Fruit fly (Drosophila melanogaster) whole organism, embryonic: ENCODE measurements around the gene Rab3-GAP.
A peak's percentile ranks its signal among the peaks of the same experiment; 100 is the strongest.

Experiments
- Antp ChIP-seq: fragments of 200-800 bp; sonication (Bioruptor generic); optimal IDR thresholded peaks from 3 replicates; lab custom pipeline; 2016; ENCODE audit warnings: missing biosample characterization, missing genetic modification characterization
- BEAF-32 ChIP-seq: fragments of 200-800 bp; sonication (Bioruptor generic); optimal IDR thresholded peaks from 3 replicates; lab custom pipeline; 2017; ENCODE audit warnings: missing biosample characterization, missing genetic modification characterization, mild to moderate bottlenecking, moderate library complexity, missing genetic modification reagents
- BtbVII ChIP-seq: fragments of 200-800 bp; sonication (Bioruptor generic); optimal IDR thresholded peaks from 3 replicates; lab custom pipeline; 2017; ENCODE audit warnings: missing biosample characterization, mild to moderate bottlenecking, missing genetic modification characterization
- CG10366 ChIP-seq: fragments of 200-800 bp; sonication (Bioruptor generic); IDR thresholded peaks from 2 replicates; pipeline ENCODE4 v1.3.6; 2022; ENCODE audit warnings: missing biosample characterization, missing genetic modification characterization
- CG13287 ChIP-seq: fragments of 200-800 bp; sonication (Bioruptor generic); IDR thresholded peaks from 2 replicates; pipeline ENCODE4 v1.3.6; 2022; ENCODE audit warnings: missing biosample characterization, missing genetic modification characterization; ENCODE audit not compliant: partially characterized antibody
- CG14667 ChIP-seq: fragments of 200-800 bp; sonication (Bioruptor generic); IDR thresholded peaks from 2 replicates; pipeline ENCODE4 v1.3.6; 2022; ENCODE audit warnings: missing biosample characterization, missing genetic modification characterization
- CG15269 ChIP-seq: fragments of 200-800 bp; sonication (Bioruptor generic); optimal IDR thresholded peaks from 2 replicates; lab custom pipeline; 2018; ENCODE audit warnings: missing biosample characterization, mild to moderate bottlenecking, missing genetic modification characterization, moderate library complexity
- CG1603 ChIP-seq: fragments of 200-800 bp; sonication (Bioruptor generic); optimal IDR thresholded peaks from 2 replicates; lab custom pipeline; 2019; ENCODE audit warnings: missing biosample characterization, mild to moderate bottlenecking, missing genetic modification characterization, moderate library complexity
- CG16815 ChIP-seq: fragments of 200-800 bp; sonication (Bioruptor generic); optimal IDR thresholded peaks from 3 replicates; lab custom pipeline; 2017; ENCODE audit warnings: missing biosample characterization, mild to moderate bottlenecking, missing genetic modification characterization
- CG18599 ChIP-seq: fragments of 200-800 bp; sonication (Bioruptor generic); optimal IDR thresholded peaks from 3 replicates; lab custom pipeline; 2017; ENCODE audit warnings: missing biosample characterization, missing genetic modification characterization, mild to moderate bottlenecking, moderate library complexity, missing genetic modification reagents
- CG2120 ChIP-seq: fragments of 200-800 bp; sonication (Bioruptor generic); optimal IDR thresholded peaks from 3 replicates; lab custom pipeline; 2016; ENCODE audit warnings: missing biosample characterization, missing genetic modification characterization
- CG31365 ChIP-seq: fragments of 200-800 bp; sonication (Bioruptor generic); optimal IDR thresholded peaks from 2 replicates; lab custom pipeline; 2018; ENCODE audit warnings: missing biosample characterization, mild to moderate bottlenecking, missing genetic modification characterization
- CG32772 ChIP-seq: fragments of 200-800 bp; sonication (Bioruptor generic); IDR thresholded peaks from 2 replicates; pipeline ENCODE4 v1.3.6; 2022; ENCODE audit warnings: missing biosample characterization, missing genetic modification characterization
- CG33213 ChIP-seq: fragments of 200-800 bp; sonication (Bioruptor generic); optimal IDR thresholded peaks from 3 replicates; lab custom pipeline; 2016; ENCODE audit warnings: missing biosample characterization, missing genetic modification characterization
- CG4328 ChIP-seq: fragments of 200-800 bp; sonication (Bioruptor generic); optimal IDR thresholded peaks from 3 replicates; lab custom pipeline; 2017; ENCODE audit warnings: missing biosample characterization, missing genetic modification reagents, missing genetic modification characterization
- CG4360 ChIP-seq: fragments of 200-800 bp; sonication (Bioruptor generic); IDR thresholded peaks from 2 replicates; pipeline ENCODE4 v1.3.6; 2022; ENCODE audit warnings: missing biosample characterization, missing genetic modification characterization
- CG6791 ChIP-seq: fragments of 200-800 bp; sonication (Bioruptor generic); IDR thresholded peaks from 3 replicates; pipeline ENCODE4 v1.3.6; 2022; ENCODE audit warnings: missing biosample characterization, missing genetic modification characterization; ENCODE audit not compliant: partially characterized antibody
- CG7556 ChIP-seq: fragments of 200-800 bp; sonication (Bioruptor generic); optimal IDR thresholded peaks from 2 replicates; lab custom pipeline; 2017; ENCODE audit warnings: missing biosample characterization, mild to moderate bottlenecking, missing genetic modification characterization
- CG8281 ChIP-seq: fragments of 200-800 bp; sonication (Bioruptor generic); optimal IDR thresholded peaks from 2 replicates; lab custom pipeline; 2018; ENCODE audit warnings: missing biosample characterization, mild to moderate bottlenecking, missing genetic modification characterization, moderate library complexity
- CG8924 ChIP-seq: fragments of 200-800 bp; optimal IDR thresholded peaks from 3 replicates; lab custom pipeline; 2019; ENCODE audit warnings: missing biosample characterization, mild to moderate bottlenecking, missing genetic modification characterization, moderate library complexity
- CG9817 ChIP-seq: fragments of 200-800 bp; sonication (Bioruptor generic); optimal IDR thresholded peaks from 2 replicates; lab custom pipeline; 2018; ENCODE audit warnings: missing biosample characterization, mild to moderate bottlenecking, missing genetic modification characterization, moderate library complexity
- Dref ChIP-seq: fragments of 200-800 bp; sonication (Bioruptor generic); IDR thresholded peaks from 2 replicates; pipeline ENCODE4 v1.3.6; 2022; ENCODE audit warnings: missing biosample characterization, missing genetic modification characterization
- Ets65A ChIP-seq: fragments of 200-800 bp; sonication (Bioruptor generic); peaks from one replicate; lab custom pipeline; 2016; ENCODE audit warnings: missing biosample characterization, missing genetic modification characterization
- Fer1 ChIP-seq: fragments of 200-800 bp; sonication (Bioruptor generic); optimal IDR thresholded peaks from 2 replicates; lab custom pipeline; 2017; ENCODE audit warnings: missing biosample characterization, mild to moderate bottlenecking, missing genetic modification characterization
- GATAe ChIP-seq: fragments of 200-800 bp; sonication (Bioruptor generic); conservative IDR thresholded peaks from 2 replicates; pipeline ENCODE4 v1.3.6; 2022; ENCODE audit warnings: missing biosample characterization, missing genetic modification characterization
- HLH4C ChIP-seq: fragments of 200-800 bp; sonication (Bioruptor generic); IDR thresholded peaks from 3 replicates; pipeline ENCODE4 v1.3.6; 2022; ENCODE audit warnings: missing biosample characterization, missing genetic modification characterization; ENCODE audit not compliant: partially characterized antibody
- HmgZ ChIP-seq: fragments of 200-800 bp; sonication (Bioruptor generic); optimal IDR thresholded peaks from 2 replicates; lab custom pipeline; 2018; ENCODE audit warnings: missing biosample characterization, mild to moderate bottlenecking, missing genetic modification characterization
- Med ChIP-seq: fragments of 200-800 bp; sonication (Bioruptor generic); peaks from one replicate; lab custom pipeline; 2016; ENCODE audit warnings: missing biosample characterization, missing genetic modification characterization, mild to moderate bottlenecking, inconsistent platforms, moderate library complexity
- NK7.1 ChIP-seq: fragments of 200-800 bp; sonication (Bioruptor generic); optimal IDR thresholded peaks from 3 replicates; lab custom pipeline; 2016; ENCODE audit warnings: missing biosample characterization, missing genetic modification characterization
- Usf ChIP-seq: fragments of 200-800 bp; sonication (Bioruptor generic); optimal IDR thresholded peaks from 2 replicates; lab custom pipeline; 2017; ENCODE audit warnings: missing genotype, missing biosample characterization, missing genetic modification characterization
- ab ChIP-seq: fragments of 200-800 bp; sonication (Bioruptor generic); optimal IDR thresholded peaks from 2 replicates; lab custom pipeline; 2016; ENCODE audit warnings: missing biosample characterization, missing genetic modification characterization
- al ChIP-seq: fragments of 200-800 bp; sonication (Bioruptor generic); IDR thresholded peaks from 2 replicates; pipeline ENCODE4 v1.3.6; 2022; ENCODE audit warnings: missing biosample characterization, missing genetic modification characterization
- br ChIP-seq: fragments of >200 bp; optimal IDR thresholded peaks from 2 replicates; lab custom pipeline; 2017
- bsh ChIP-seq, 2 experiments: fragments of 200-800 bp; sonication (Bioruptor generic); optimal IDR thresholded peaks; 2 replicates each; lab custom pipeline; 2017 to 2018; ENCODE audit warnings: mild to moderate bottlenecking in 2 of 2, missing biosample characterization in 2 of 2, missing genetic modification characterization in 2 of 2, moderate library complexity in 1 of 2
- chn ChIP-seq: fragments of 200-800 bp; sonication (Bioruptor generic); optimal IDR thresholded peaks from 2 replicates; lab custom pipeline; 2016; ENCODE audit warnings: missing biosample characterization, missing genetic modification characterization
- danr ChIP-seq: fragments of 200-800 bp; sonication (Bioruptor generic); IDR thresholded peaks from 2 replicates; pipeline ENCODE4 v1.3.6; 2022; ENCODE audit warnings: missing biosample characterization, missing genetic modification characterization
- disco-r ChIP-seq: fragments of 200-800 bp; sonication (Bioruptor generic); optimal IDR thresholded peaks from 2 replicates; lab custom pipeline; 2016; ENCODE audit warnings: missing biosample characterization, missing genetic modification characterization
- h ChIP-seq: fragments of >200 bp; optimal IDR thresholded peaks from 2 replicates; lab custom pipeline; 2017
- lab ChIP-seq: fragments of 200-800 bp; sonication (Bioruptor generic); optimal IDR thresholded peaks from 3 replicates; lab custom pipeline; 2017; ENCODE audit warnings: missing biosample characterization, missing genetic modification characterization, mild to moderate bottlenecking, moderate library complexity, missing genetic modification reagents
- lmd ChIP-seq: fragments of 200-800 bp; sonication (Bioruptor generic); IDR thresholded peaks from 2 replicates; pipeline ENCODE4 v1.3.6; 2022; ENCODE audit warnings: missing biosample characterization, missing genetic modification characterization
- nerfin-2 ChIP-seq: fragments of 200-800 bp; sonication (Bioruptor generic); IDR thresholded peaks from 2 replicates; pipeline ENCODE4 v1.3.6; 2022; ENCODE audit warnings: missing biosample characterization, missing genetic modification characterization; ENCODE audit not compliant: partially characterized antibody
- odd ChIP-seq: fragments of 200-800 bp; sonication (Bioruptor generic); optimal IDR thresholded peaks from 2 replicates; lab custom pipeline; 2017; ENCODE audit warnings: missing biosample characterization, mild to moderate bottlenecking, missing genetic modification characterization
- psq ChIP-seq: fragments of 200-800 bp; sonication (Bioruptor generic); optimal IDR thresholded peaks from 2 replicates; lab custom pipeline; 2017; ENCODE audit warnings: missing biosample characterization, missing genetic modification characterization
- slbo ChIP-seq: fragments of 200-800 bp; sonication (Bioruptor generic); IDR thresholded peaks from 2 replicates; pipeline ENCODE4 v1.3.6; 2022; ENCODE audit warnings: missing biosample characterization, missing genetic modification characterization
- sug ChIP-seq: fragments of 200-800 bp; optimal IDR thresholded peaks from 2 replicates; lab custom pipeline; 2019; ENCODE audit warnings: missing biosample characterization, mild to moderate bottlenecking, missing genetic modification characterization, moderate library complexity
- tll ChIP-seq, 2 experiments: fragments of 200-800 bp in 1 of 2; fragments of >200 bp in 1 of 2; sonication (Bioruptor generic) in 1 of 2; optimal IDR thresholded peaks; 2 replicates each; lab custom pipeline; 2017 to 2019; ENCODE audit warnings: missing biosample characterization in 2 of 2, missing genetic modification characterization in 2 of 2, mild to moderate bottlenecking in 1 of 2, moderate library complexity in 1 of 2
- tna ChIP-seq: fragments of 200-800 bp; sonication (Bioruptor generic); IDR thresholded peaks from 2 replicates; pipeline ENCODE4 v1.3.6; 2022; ENCODE audit warnings: missing biosample characterization, missing genetic modification characterization; ENCODE audit not compliant: partially characterized antibody
- unc-4 ChIP-seq: fragments of 200-800 bp; sonication (Bioruptor generic); IDR thresholded peaks from 2 replicates; pipeline ENCODE4 v1.3.6; 2022; ENCODE audit warnings: missing biosample characterization, missing genetic modification characterization; ENCODE audit not compliant: partially characterized antibody
- usp ChIP-seq: fragments of >200 bp; optimal IDR thresholded peaks from 2 replicates; lab custom pipeline; 2017; ENCODE audit warnings: missing biosample characterization, missing genetic modification characterization

Gene Rab3-GAP

dm6 chr2L:12044613-12045350 is 18.2 kb downstream of the Rab3-GAP start, which contains the start of gene CG6785 (continued):
- TF ChIP-seq unc-4 (GFP tag; lab: Robert Waterston, UW) (0 out of 2 replicates have a peak, but pooled peaks have one; percentile 17), Med (GFP tag; lab: Kevin White, UChicago) (peak; percentile 96), CG2120 (peak; percentile 71), GATAe (no peak), BtbVII (peak; percentile 88), sug (tag; lab: Kevin White, UChicago) (peak; percentile 57), CG8924 (peak; percentile 85), CG7556 (peak; percentile 91), CG9817 (tag; lab: Kevin White, UChicago) (peak; percentile 56), Dref (GFP tag; lab: Robert Waterston, UW) (no peak), chn (GFP tag; lab: Kevin White, UChicago) (peak; percentile 35), CG6791 (GFP tag; lab: Robert Waterston, UW) (no peak), nerfin-2 (GFP tag; lab: Robert Waterston, UW) (no peak), tll (GFP tag; optimal IDR thresholded peaks at IDR 0.05; lab: Kevin White, UChicago) (no peak), odd (peak; percentile 95), Ets65A (no peak), CG1603 (tag; lab: Kevin White, UChicago) (peak; percentile 83), bsh (GFP tag; optimal IDR thresholded peaks at IDR 0.05; lab: Kevin White, UChicago) (peak; percentile 73 to 89), CG15269 (tag; lab: Kevin White, UChicago) (peak; percentile 79), CG18599 (peak; percentile 90), HmgZ (peak; percentile 81), HLH4C (no peak), lmd (GFP tag; lab: Robert Waterston, UW) (no peak), CG8281 (peak; percentile 69), slbo (no peak), NK7.1 (GFP tag; lab: Kevin White, UChicago) (peak; percentile 84), Fer1 (GFP tag; lab: Kevin White, UChicago) (peak; percentile 90), Antp (GFP tag; lab: Kevin White, UChicago) (peak; percentile 62), CG14667 (no peak), al (GFP tag; lab: Robert Waterston, UW) (no peak), CG4328 (GFP tag; lab: Kevin White, UChicago) (peak; percentile 80), br (lab: Kevin White, UChicago) (no peak), CG10366 (0 out of 2 replicates have a peak, but pooled peaks have one; percentile 14), CG33213 (GFP tag; lab: Kevin White, UChicago) (peak; percentile 86), h (lab: Kevin White, UChicago) (no peak), disco-r (GFP tag; lab: Kevin White, UChicago) (peak; percentile 87), Usf (no peak), CG4360 (GFP tag; lab: Robert Waterston, UW) (no peak), tna (GFP tag; lab: Robert Waterston, UW) (no peak), usp (GFP tag; lab: Kevin White, UChicago) (no peak), CG31365 (tag; lab: Kevin White, UChicago) (peak; percentile 85), CG32772 (no peak), BEAF-32 (peak; percentile 25), lab (GFP tag; lab: Kevin White, UChicago) (peak; percentile 94), danr (no peak), psq (GFP tag; lab: Kevin White, UChicago) (peak; percentile 58), CG13287 (GFP tag; lab: Robert Waterston, UW) (peak; percentile 15; the same call in 1 of the 2 replicates), ab (GFP tag; lab: Kevin White, UChicago) (no peak), CG16815 (GFP tag; lab: Kevin White, UChicago) (no peak)
